Worm (Caenorhabditis elegans): ENCODE data around the gene snr-6.
A peak's percentile ranks its signal among the peaks of the same experiment; 100 is the strongest.

snr-6 gene

DNA sequence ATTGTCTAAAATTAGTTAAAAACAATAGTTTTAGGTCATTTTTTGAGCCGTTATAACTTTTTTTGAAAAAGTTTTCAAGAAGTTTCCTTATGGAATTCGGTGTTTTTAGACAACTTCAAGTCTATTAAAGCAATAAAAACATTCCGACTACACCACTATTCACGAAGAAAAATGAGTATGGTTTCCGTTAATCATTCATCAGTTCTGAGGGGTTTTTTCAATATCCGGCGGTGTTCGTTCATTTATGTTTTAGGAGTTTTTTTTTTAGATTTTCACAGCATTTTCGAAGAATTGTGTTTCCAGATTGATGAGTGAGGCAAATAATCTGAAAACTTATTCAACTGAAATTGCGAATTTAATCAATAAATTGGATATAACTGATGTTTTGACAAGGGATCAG lies 4.7 kb upstream of the snr-6 start, which contains the start of gene Y49E10.27:
Gene Y49E10.27, plus strand, starts transcription at position 301 of the 400 bp plus-strand sequence.
- no peak for TF ChIP-seq snpc-4 (tag; optimal IDR thresholded peaks at IDR 0.05)
- TF ChIP-seq unc-62 (GFP tag; optimal IDR thresholded peaks at IDR 0.05), result no peak
- no peak for TF ChIP-seq nhr-23 (tag; optimal IDR thresholded peaks at IDR 0.05)
- no peak for TF ChIP-seq elt-1 (tag; optimal IDR thresholded peaks at IDR 0.05)
- TF ChIP-seq mbf-1 (tag; optimal IDR thresholded peaks at IDR 0.05), result no peak
- no peak for TF ChIP-seq nhr-21 (tag; optimal IDR thresholded peaks at IDR 0.05)
- TF ChIP-seq lin-39 (tag; optimal IDR thresholded peaks at IDR 0.05), result no peak
- TF ChIP-seq sem-4 (tag; optimal IDR thresholded peaks at IDR 0.05), result no peak
- TF ChIP-seq nhr-12 (tag; optimal IDR thresholded peaks at IDR 0.05), result no peak
- TF ChIP-seq ZK546.5 (tag; optimal IDR thresholded peaks at IDR 0.05), result no peak
- no peak for TF ChIP-seq mab-5 (tag; optimal IDR thresholded peaks at IDR 0.05)

DNA sequence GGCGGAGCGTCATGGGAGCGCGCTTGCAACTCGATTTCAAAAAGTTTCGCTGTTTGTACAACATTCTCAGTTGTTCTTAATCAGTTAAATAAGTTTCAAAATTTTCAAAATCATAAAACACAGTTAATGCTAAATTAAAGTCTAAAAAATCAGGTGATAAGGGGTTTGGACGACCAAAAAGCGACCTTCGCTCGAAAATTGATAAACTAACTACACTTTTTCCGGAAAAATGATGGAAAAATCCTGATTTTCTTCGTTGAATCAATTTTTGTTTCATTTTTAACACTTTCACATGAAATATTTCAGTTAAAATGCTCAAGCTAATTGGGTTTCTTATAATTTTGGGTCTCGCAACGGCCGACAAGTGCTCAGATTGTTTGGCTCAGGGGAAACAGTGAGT lies 780 bp upstream of the snr-6 start, which contains the start of gene Y49E10.16:
Gene Y49E10.16, plus strand, starts transcription at position 301 of the 400 bp plus-strand sequence.
- TF ChIP-seq ztf-1 (GFP tag; conservative IDR thresholded peaks at IDR 0.05), result no peak
- TF ChIP-seq alr-1 (tag; optimal IDR thresholded peaks at IDR 0.05), result no peak
- TF ChIP-seq snpc-4 (tag; optimal IDR thresholded peaks at IDR 0.05), result no peak
- no peak for TF ChIP-seq nhr-23 (tag; optimal IDR thresholded peaks at IDR 0.05)
- no peak for TF ChIP-seq mdl-1 (tag; optimal IDR thresholded peaks at IDR 0.05)
- TF ChIP-seq nhr-10 (tag; optimal IDR thresholded peaks at IDR 0.05), result no peak
- no peak for TF ChIP-seq F13H6.1 (tag; optimal IDR thresholded peaks at IDR 0.05)
- no peak for TF ChIP-seq R02D3.7 (tag; optimal IDR thresholded peaks at IDR 0.05)
- no peak for TF ChIP-seq peb-1 (tag; optimal IDR thresholded peaks at IDR 0.05)
- TF ChIP-seq unc-39 (tag; optimal IDR thresholded peaks at IDR 0.05), result no peak
- TF ChIP-seq mbf-1 (tag; optimal IDR thresholded peaks at IDR 0.05), result no peak
- no peak for TF ChIP-seq nhr-12 (tag; optimal IDR thresholded peaks at IDR 0.05)
- no peak for TF ChIP-seq blmp-1 (tag; optimal IDR thresholded peaks at IDR 0.05; ENCODE audit: insufficient read depth)

DNA sequence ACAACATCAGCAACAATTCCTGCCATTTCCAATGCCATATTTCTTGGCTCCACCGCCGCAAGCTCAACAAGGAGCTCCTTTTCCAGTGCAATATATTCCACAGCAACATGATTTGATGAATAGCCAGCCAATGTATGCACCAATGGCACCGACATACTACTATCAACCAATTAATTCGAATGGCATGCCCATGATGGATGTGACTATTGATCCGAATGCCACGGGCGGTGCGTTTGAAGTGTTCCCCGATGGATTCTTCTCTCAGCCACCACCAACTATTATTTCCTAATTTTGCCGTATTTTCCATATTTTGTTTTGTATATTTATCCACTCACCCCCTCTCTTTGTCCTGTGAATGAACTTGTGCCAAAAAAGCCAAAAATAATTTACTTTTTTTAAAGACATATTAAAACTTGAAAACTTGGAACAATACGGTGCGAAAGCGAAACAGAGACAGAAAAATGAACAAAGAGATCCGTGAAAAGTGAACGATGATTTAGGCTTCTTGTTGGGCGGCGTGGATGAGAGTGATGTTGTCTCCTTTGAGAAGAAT lies 554 bp downstream of the snr-6 start:
- TF ChIP-seq nhr-6 (tag; optimal IDR thresholded peaks at IDR 0.05) (no peak), nhr-21 (tag; optimal IDR thresholded peaks at IDR 0.05) (no peak), nhr-237 (tag; optimal IDR thresholded peaks at IDR 0.05) (no peak), ztf-4 (tag; optimal IDR thresholded peaks at IDR 0.05) (no peak), unc-55 (GFP tag; optimal IDR thresholded peaks at IDR 0.05) (no peak), elt-3 (tag; optimal IDR thresholded peaks at IDR 0.05) (no peak), sem-4 (tag; optimal IDR thresholded peaks at IDR 0.05) (no peak), gmeb-1 (tag; optimal IDR thresholded peaks at IDR 0.05) (no peak), R02D3.7 (tag; optimal IDR thresholded peaks at IDR 0.05) (no peak), blmp-1 (tag; optimal IDR thresholded peaks at IDR 0.05; ENCODE audit: insufficient read depth) (no peak), sma-9 (GFP tag; optimal IDR thresholded peaks at IDR 0.05) (no peak), sma-9 (tag; optimal IDR thresholded peaks at IDR 0.05) (no peak), sma-3 (GFP tag; optimal IDR thresholded peaks at IDR 0.05) (no peak), lin-13 (GFP tag; optimal IDR thresholded peaks at IDR 0.05) (no peak)

- TF ChIP-seq crh-2 (tag; optimal IDR thresholded peaks at IDR 0.05), result no peak
- no peak for TF ChIP-seq sma-3 (GFP tag; optimal IDR thresholded peaks at IDR 0.05)
- TF ChIP-seq nhr-21 (tag; optimal IDR thresholded peaks at IDR 0.05), result no peak
- no peak for TF ChIP-seq lsy-2 (tag; optimal IDR thresholded peaks at IDR 0.05)
- TF ChIP-seq R02D3.7 (tag; optimal IDR thresholded peaks at IDR 0.05), result no peak
- TF ChIP-seq ama-1 (optimal IDR thresholded peaks at IDR 0.05), result no peak
- no peak for TF ChIP-seq unc-62 (GFP tag; optimal IDR thresholded peaks at IDR 0.05)
- TF ChIP-seq dmd-4 (tag; optimal IDR thresholded peaks at IDR 0.05), result no peak
Observed at ce11 chrIII:12428264-12428627, 1.2 kb downstream of the snr-6 start.

DNA sequence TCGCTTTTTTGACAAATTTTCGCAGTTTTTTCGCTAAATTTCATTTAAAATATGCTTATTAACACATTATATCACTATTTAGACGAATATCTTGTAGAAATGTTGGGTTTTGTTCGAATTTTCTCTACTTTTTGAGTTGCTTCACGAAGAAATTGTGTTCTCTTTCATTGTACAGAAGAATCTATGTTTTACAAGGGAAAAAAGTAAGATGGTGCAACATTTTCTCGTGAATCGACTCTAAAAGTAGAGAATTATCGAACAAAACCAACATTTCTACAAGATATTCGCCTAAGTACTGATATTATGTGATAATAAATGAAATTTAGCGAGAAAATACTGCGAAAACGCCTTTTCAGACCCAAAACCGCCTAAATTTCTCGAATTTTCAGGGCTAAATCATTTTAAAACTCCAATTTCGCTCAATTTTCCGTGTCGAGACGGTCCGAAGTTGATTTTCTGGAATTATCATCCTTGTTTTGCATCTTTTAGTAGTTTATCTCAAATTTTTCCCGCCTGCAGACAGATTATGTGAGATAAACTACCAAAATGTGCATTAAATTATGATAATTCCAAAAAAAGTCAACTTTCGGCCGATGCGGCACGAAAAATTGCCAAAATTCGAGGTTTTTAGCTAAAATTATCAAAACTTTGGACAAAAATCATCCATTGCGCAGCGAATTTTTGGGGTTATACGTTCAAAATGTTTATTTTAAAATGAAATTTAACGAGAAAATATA lies 1.7 kb downstream of the snr-6 start:
- TF ChIP-seq mbf-1 (tag; optimal IDR thresholded peaks at IDR 0.05) (no peak), lin-39 (tag; optimal IDR thresholded peaks at IDR 0.05) (no peak), alr-1 (tag; optimal IDR thresholded peaks at IDR 0.05) (no peak), lin-13 (GFP tag; optimal IDR thresholded peaks at IDR 0.05) (no peak), nhr-6 (tag; optimal IDR thresholded peaks at IDR 0.05) (no peak), ZK546.5 (tag; optimal IDR thresholded peaks at IDR 0.05) (no peak), gmeb-1 (tag; optimal IDR thresholded peaks at IDR 0.05) (no peak), unc-62 (GFP tag; optimal IDR thresholded peaks at IDR 0.05) (no peak), ztf-11 (tag; optimal IDR thresholded peaks at IDR 0.05) (no peak), ztf-1 (GFP tag; conservative IDR thresholded peaks at IDR 0.05) (no peak), blmp-1 (tag; optimal IDR thresholded peaks at IDR 0.05; ENCODE audit: insufficient read depth) (peak; percentile 20), nhr-25 (tag; optimal IDR thresholded peaks at IDR 0.05) (peak; percentile 89), unc-39 (tag; optimal IDR thresholded peaks at IDR 0.05) (no peak), sem-4 (tag; optimal IDR thresholded peaks at IDR 0.05) (no peak)

All from whole organism, L2 larva.